Worm (Caenorhabditis elegans) whole organism, L4 larva: ENCODE results near the gene F32D8.8.

Source experiments
- F44E2.7 ChIP-seq: fragments of 200-800 bp; sonication (Bioruptor generic); IDR thresholded peaks from 2 replicates; pipeline ENCODE4 v2.1.2; 2022; ENCODE audit warnings: missing genetic modification characterization, missing compliant biosample characterization
- F49E8.2 ChIP-seq: sonication (generic microtip); optimal IDR thresholded peaks from 2 replicates; lab custom pipeline; 2016; ENCODE audit warnings: missing compliant biosample characterization, mild to moderate bottlenecking, missing genetic modification characterization, borderline replicate concordance
- R02D3.7 ChIP-seq: fragments of 150-350 bp; sonication (generic microtip); optimal IDR thresholded peaks from 3 replicates; lab custom pipeline; 2014; ENCODE audit warnings: missing biosample characterization, missing genetic modification characterization
- T20F7.1 ChIP-seq: fragments of 200-800 bp; sonication (Bioruptor generic); optimal IDR thresholded peaks from 2 replicates; lab custom pipeline; 2018; ENCODE audit warnings: mild to moderate bottlenecking, missing genetic modification characterization, missing compliant biosample characterization
- T26A8.4 ChIP-seq: fragments of 200-800 bp; sonication (Bioruptor generic); IDR thresholded peaks from 2 replicates; pipeline ENCODE4 v1.3.6; 2022; ENCODE audit warnings: missing genetic modification characterization, missing compliant biosample characterization
- Y105C5A.15 ChIP-seq: fragments of 200-800 bp; sonication (Bioruptor generic); IDR thresholded peaks from 2 replicates; pipeline ENCODE4 v1.3.6; 2022; ENCODE audit warnings: missing genetic modification characterization, missing compliant biosample characterization
- Y48G9A.11 ChIP-seq: fragments of 200-800 bp; sonication (Bioruptor generic); IDR thresholded peaks from 2 replicates; pipeline ENCODE4 v1.3.6; 2022; ENCODE audit warnings: missing genetic modification reagents, missing genetic modification characterization, missing compliant biosample characterization
- ZK546.5 ChIP-seq, 2 experiments: sonication (generic microtip); optimal IDR thresholded peaks; 2 replicates each; lab custom pipeline; 2017; ENCODE audit warnings: missing biosample characterization in 2 of 2, missing genetic modification characterization in 2 of 2
- aha-1 ChIP-seq: fragments of 150-350 bp; peaks from one replicate; lab custom pipeline; 2014; ENCODE audit warnings: missing biosample characterization, missing genetic modification characterization
- ama-1 ChIP-seq: fragments of 150-350 bp; optimal IDR thresholded peaks from 2 replicates; lab custom pipeline; 2014; ENCODE audit warnings: inconsistent platforms, mixed read lengths
- arid-1 ChIP-seq: fragments of 200-800 bp; sonication (Bioruptor generic); conservative IDR thresholded peaks from 2 replicates; pipeline ENCODE4 v1.3.6; 2022; ENCODE audit warnings: missing genetic modification reagents, missing genetic modification characterization, missing compliant biosample characterization
- attf-4 ChIP-seq: sonication (generic microtip); optimal IDR thresholded peaks from 3 replicates; lab custom pipeline; 2017; ENCODE audit warnings: missing biosample characterization, missing genetic modification characterization
- ceh-20 ChIP-seq: fragments of 200-800 bp; sonication (Bioruptor generic); IDR thresholded peaks from 2 replicates; pipeline ENCODE4 v1.3.6; 2022; ENCODE audit warnings: missing genetic modification reagents, missing genetic modification characterization, missing compliant biosample characterization
- ceh-28 ChIP-seq: fragments of 150-350 bp; optimal IDR thresholded peaks from 2 replicates; lab custom pipeline; 2014; ENCODE audit warnings: missing biosample characterization, missing genetic modification reagents, missing genetic modification characterization
- ceh-32 ChIP-seq: sonication (generic microtip); optimal IDR thresholded peaks from 2 replicates; lab custom pipeline; 2016; ENCODE audit warnings: mild to moderate bottlenecking, missing genetic modification characterization, missing compliant biosample characterization; ENCODE audit not compliant: poor library complexity
- ceh-62 ChIP-seq: sonication (generic microtip); optimal IDR thresholded peaks from 2 replicates; lab custom pipeline; 2017; ENCODE audit warnings: missing biosample characterization, missing genetic modification characterization
- ces-1 ChIP-seq: fragments of 150-350 bp; sonication (generic microtip); optimal IDR thresholded peaks from 4 replicates; lab custom pipeline; 2014; ENCODE audit warnings: missing biosample characterization, missing genetic modification reagents, missing genetic modification characterization
- ctbp-1 ChIP-seq: fragments of 200-800 bp; sonication (Bioruptor generic); IDR thresholded peaks from 2 replicates; pipeline ENCODE4 v1.3.6; 2022; ENCODE audit warnings: missing genetic modification reagents, missing genetic modification characterization, missing compliant biosample characterization
- daf-12 ChIP-seq: fragments of 150-350 bp; optimal IDR thresholded peaks from 2 replicates; lab custom pipeline; 2014; ENCODE audit warnings: missing biosample characterization, missing genetic modification reagents, missing genetic modification characterization
- duxl-1 ChIP-seq: sonication (generic microtip); optimal IDR thresholded peaks from 2 replicates; lab custom pipeline; 2016; ENCODE audit warnings: mild to moderate bottlenecking, missing genetic modification characterization, moderate library complexity, missing compliant biosample characterization; ENCODE audit not compliant: poor library complexity
- dve-1 ChIP-seq: sonication (generic microtip); optimal IDR thresholded peaks from 2 replicates; lab custom pipeline; 2017; ENCODE audit warnings: antibody characterized with exemption, mild to moderate bottlenecking, missing genetic modification characterization, missing compliant biosample characterization; ENCODE audit not compliant: insufficient read depth
- hif-1 ChIP-seq, 2 experiments: sonication (generic microtip); optimal IDR thresholded peaks; 2 replicates each; lab custom pipeline; 2016 to 2017; ENCODE audit warnings: missing compliant biosample characterization in 2 of 2, missing genetic modification characterization in 2 of 2, missing genetic modification reagents in 2 of 2, missing genotype in 2 of 2, mild to moderate bottlenecking in 1 of 2
- hlh-11 ChIP-seq: fragments of 200-800 bp; sonication (Bioruptor generic); optimal IDR thresholded peaks from 2 replicates; lab custom pipeline; 2018; ENCODE audit warnings: mild to moderate bottlenecking, missing genetic modification characterization, missing compliant biosample characterization
- hlh-30 ChIP-seq: sonication (generic microtip); optimal IDR thresholded peaks from 2 replicates; lab custom pipeline; 2017; ENCODE audit warnings: antibody characterized with exemption, mild to moderate bottlenecking, missing genetic modification characterization, missing compliant biosample characterization; ENCODE audit not compliant: insufficient read depth
- jun-1 ChIP-seq: fragments of 150-350 bp; optimal IDR thresholded peaks from 2 replicates; lab custom pipeline; 2014; ENCODE audit warnings: missing biosample characterization, missing genetic modification reagents, missing genetic modification characterization
- lin-1 ChIP-seq: fragments of 200-800 bp; sonication (Bioruptor generic); IDR thresholded peaks from 2 replicates; pipeline ENCODE4 v1.3.6; 2022; ENCODE audit warnings: missing genetic modification reagents, missing genetic modification characterization, missing compliant biosample characterization
- lir-3 ChIP-seq: sonication (generic microtip); optimal IDR thresholded peaks from 2 replicates; lab custom pipeline; 2016; ENCODE audit warnings: mild to moderate bottlenecking, missing genetic modification characterization, missing compliant biosample characterization
- madf-9 ChIP-seq: fragments of 200-800 bp; sonication (Bioruptor generic); conservative IDR thresholded peaks from 2 replicates; pipeline ENCODE4 v1.3.6; 2022; ENCODE audit warnings: missing genetic modification reagents, missing genetic modification characterization, missing compliant biosample characterization
- mxl-2 ChIP-seq: fragments of 200-800 bp; sonication (Bioruptor generic); conservative IDR thresholded peaks from 2 replicates; pipeline ENCODE4 v1.3.6; 2022; ENCODE audit warnings: missing genetic modification reagents, missing genetic modification characterization, missing compliant biosample characterization
- mxl-3 ChIP-seq: fragments of 200-800 bp; sonication (Bioruptor generic); optimal IDR thresholded peaks from 2 replicates; lab custom pipeline; 2018; ENCODE audit warnings: mild to moderate bottlenecking, missing genetic modification characterization, missing compliant biosample characterization
- nhr-10 ChIP-seq: fragments of 150-350 bp; optimal IDR thresholded peaks from 2 replicates; lab custom pipeline; 2014; ENCODE audit warnings: missing biosample characterization, missing genetic modification characterization
- nhr-11 ChIP-seq: fragments of 150-350 bp; optimal IDR thresholded peaks from 2 replicates; lab custom pipeline; 2014; ENCODE audit warnings: missing biosample characterization, missing genetic modification characterization
- nhr-111 ChIP-seq: fragments of 200-800 bp; sonication (Bioruptor generic); optimal IDR thresholded peaks from 2 replicates; lab custom pipeline; 2018; ENCODE audit warnings: mild to moderate bottlenecking, missing genetic modification characterization, missing compliant biosample characterization
- nhr-42 ChIP-seq: fragments of 200-800 bp; sonication (Bioruptor generic); IDR thresholded peaks from 2 replicates; pipeline ENCODE4 v1.3.6; 2022; ENCODE audit warnings: missing genetic modification characterization, missing compliant biosample characterization
- nhr-48 ChIP-seq: sonication (generic microtip); optimal IDR thresholded peaks from 2 replicates; lab custom pipeline; 2016; ENCODE audit warnings: mild to moderate bottlenecking, missing genetic modification characterization, missing compliant biosample characterization
- pha-4 ChIP-seq, 2 experiments: fragments of 150-350 bp in 1 of 2; fragments of 200-800 bp in 1 of 2; sonication (Bioruptor generic) in 1 of 2; IDR thresholded peaks in 1 of 2; optimal IDR thresholded peaks in 1 of 2; 2 replicates each; pipeline versions ENCODE4 v1.3.6 to Lab custom; 2014 to 2022; ENCODE audit warnings: missing genetic modification characterization in 2 of 2, missing genetic modification reagents in 2 of 2, missing biosample characterization in 1 of 2, missing compliant biosample characterization in 1 of 2
- pqm-1 ChIP-seq: sonication (generic microtip); optimal IDR thresholded peaks from 2 replicates; lab custom pipeline; 2017; ENCODE audit warnings: missing biosample characterization, missing genetic modification characterization
- rbr-2 ChIP-seq: sonication (generic microtip); optimal IDR thresholded peaks from 2 replicates; lab custom pipeline; 2016; ENCODE audit warnings: missing genotype, missing genetic modification characterization, missing compliant biosample characterization
- skn-1 ChIP-seq: fragments of 150-350 bp; optimal IDR thresholded peaks from 2 replicates; lab custom pipeline; 2014; ENCODE audit warnings: missing biosample characterization, missing genetic modification characterization
- spr-1 ChIP-seq: sonication (generic microtip); optimal IDR thresholded peaks from 2 replicates; lab custom pipeline; 2016; ENCODE audit warnings: mild to moderate bottlenecking, missing genetic modification characterization, missing compliant biosample characterization
- tag-97 ChIP-seq: fragments of 200-800 bp; sonication (Bioruptor generic); IDR thresholded peaks from 2 replicates; pipeline ENCODE4 v1.3.6; 2022; ENCODE audit warnings: missing genetic modification characterization, missing compliant biosample characterization
- unc-130 ChIP-seq: sonication (generic microtip); optimal IDR thresholded peaks from 2 replicates; lab custom pipeline; 2016; ENCODE audit warnings: missing genetic modification reagents, missing genetic modification characterization, missing compliant biosample characterization
- unc-62 ChIP-seq, 3 experiments: fragments of 150-350 bp in 1 of 3; sonication (generic microtip); optimal IDR thresholded peaks in 2 of 3; peaks in 1 of 3; 1 replicate in 1 of 3; 2 replicates in 2 of 3; lab custom pipeline; 2014 to 2017; ENCODE audit warnings: missing biosample characterization in 3 of 3, missing genetic modification characterization in 3 of 3, missing genetic modification reagents in 3 of 3, missing genotype in 1 of 3
- zag-1 ChIP-seq: fragments of 150-350 bp; optimal IDR thresholded peaks from 2 replicates; lab custom pipeline; 2014; ENCODE audit warnings: missing biosample characterization, missing genetic modification characterization
- zfp-2 ChIP-seq: sonication (generic microtip); optimal IDR thresholded peaks from 2 replicates; lab custom pipeline; 2016; ENCODE audit warnings: mild to moderate bottlenecking, missing genetic modification characterization, missing compliant biosample characterization
- zip-11 ChIP-seq: fragments of 200-800 bp; sonication (Bioruptor generic); IDR thresholded peaks from 2 replicates; pipeline ENCODE4 v1.3.6; 2022; ENCODE audit warnings: missing genetic modification characterization, missing compliant biosample characterization
- ztf-11 ChIP-seq: fragments of 150-350 bp; optimal IDR thresholded peaks from 2 replicates; lab custom pipeline; 2014; ENCODE audit warnings: missing biosample characterization, missing genetic modification characterization
- ztf-7 ChIP-seq: fragments of 150-350 bp; optimal IDR thresholded peaks from 2 replicates; lab custom pipeline; 2014; ENCODE audit warnings: missing biosample characterization, missing genetic modification characterization

Gene F32D8.8

ce11 chrV:10860526-10861037, 42.0 kb downstream of the F32D8.8 start:
- TF ChIP-seq unc-62 (GFP tag; optimal IDR thresholded peaks at IDR 0.05 in 1 of 2; lab: Kevin White, UChicago) (peak in 1 of 2 experiments; percentile 98), unc-62 (tag; optimal IDR thresholded peaks at IDR 0.05; lab: Kevin White, UChicago) (no peak), hlh-11 (tag; lab: Kevin White, UChicago) (no peak)

DNA sequence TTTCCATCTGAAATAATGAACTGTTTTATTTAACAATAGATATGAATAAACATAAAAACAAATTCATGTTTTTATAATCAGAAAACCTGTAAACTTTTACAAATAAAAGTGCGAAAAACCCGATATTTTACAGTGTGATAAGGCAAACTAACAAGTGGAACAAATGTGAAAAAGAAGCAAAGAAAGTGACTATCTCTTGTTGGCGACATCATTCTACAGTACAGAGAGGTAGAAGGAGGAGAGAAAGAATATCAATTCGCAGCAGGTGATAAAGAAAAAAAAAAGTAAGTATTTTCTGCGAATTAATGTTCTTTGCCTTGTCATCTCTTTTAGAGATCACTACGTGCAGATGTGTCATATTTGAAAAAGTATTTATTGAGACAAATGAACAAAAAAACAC, 42.8 kb downstream of the F32D8.8 start:
- TF ChIP-seq unc-130 (no peak), T26A8.4 (GFP tag; lab: Robert Waterston, UW) (no peak), R02D3.7 (tag; lab: Kevin White, UChicago) (no peak), lir-3 (tag; lab: Kevin White, UChicago) (no peak), pqm-1 (tag; lab: Kevin White, UChicago) (peak; percentile 94), ama-1 (lab: Kevin White, UChicago) (no peak), Y105C5A.15 (GFP tag; lab: Robert Waterston, UW) (no peak), tag-97 (GFP tag; lab: Robert Waterston, UW) (no peak), lin-1 (GFP tag; lab: Robert Waterston, UW) (no peak), rbr-2 (tag; lab: Kevin White, UChicago) (no peak), arid-1 (GFP tag; lab: Robert Waterston, UW) (no peak), mxl-2 (GFP tag; lab: Robert Waterston, UW) (no peak), jun-1 (tag; lab: Kevin White, UChicago) (no peak), daf-12 (tag; lab: Kevin White, UChicago) (no peak), ceh-20 (no peak), ceh-32 (no peak), zip-11 (GFP tag; lab: Robert Waterston, UW) (no peak), skn-1 (no peak), dve-1 (tag; lab: Kevin White, UChicago) (peak; percentile 55), unc-62 (GFP tag; optimal IDR thresholded peaks at IDR 0.05 in 1 of 2; lab: Kevin White, UChicago) (peak in 1 of 2 experiments; percentile 2), unc-62 (tag; optimal IDR thresholded peaks at IDR 0.05; lab: Kevin White, UChicago) (no peak), nhr-42 (GFP tag; lab: Robert Waterston, UW) (no peak), Y48G9A.11 (GFP tag; lab: Robert Waterston, UW) (no peak), zag-1 (no peak), hlh-30 (tag; lab: Kevin White, UChicago) (peak; percentile 23), ces-1 (GFP tag; lab: Kevin White, UChicago) (no peak), duxl-1 (no peak), nhr-11 (tag; lab: Kevin White, UChicago) (no peak), F49E8.2 (tag; lab: Kevin White, UChicago) (no peak), zfp-2 (tag; lab: Kevin White, UChicago) (no peak), nhr-48 (peak; percentile 36), ceh-28 (no peak), ztf-7 (tag; lab: Kevin White, UChicago) (no peak), ceh-62 (tag; lab: Kevin White, UChicago) (no peak), ztf-11 (tag; lab: Kevin White, UChicago) (no peak), spr-1 (tag; lab: Kevin White, UChicago) (no peak), hif-1 (tag; optimal IDR thresholded peaks at IDR 0.05; lab: Kevin White, UChicago) (peak in 1 of 2 experiments; percentile 33), madf-9 (GFP tag; lab: Robert Waterston, UW) (no peak), F44E2.7 (GFP tag; lab: Robert Waterston, UW) (no peak), ZK546.5 (tag; optimal IDR thresholded peaks at IDR 0.05; lab: Kevin White, UChicago) (no peak), nhr-111 (no peak), nhr-10 (tag; lab: Kevin White, UChicago) (no peak), attf-4 (tag; lab: Kevin White, UChicago) (no peak), T20F7.1 (GFP tag; lab: Kevin White, UChicago) (no peak), ctbp-1 (GFP tag; lab: Robert Waterston, UW) (no peak), aha-1 (tag; lab: Kevin White, UChicago) (peak; percentile 99), hlh-11 (tag; lab: Kevin White, UChicago) (peak; percentile 67), mxl-3 (GFP tag; lab: Kevin White, UChicago) (peak; percentile 23), pha-4 (GFP tag; IDR thresholded peaks at IDR 0.05; lab: Robert Waterston, UW) (no peak), pha-4 (tag; optimal IDR thresholded peaks at IDR 0.05; lab: Kevin White, UChicago) (no peak)
